Fruit fly (Drosophila melanogaster): Measurements from ENCODE around the gene wcy.

dm6 chrX:17121600-17121999 lies 43.9 kb upstream of the wcy start:
- TF ChIP-seq CTCF (optimal IDR thresholded peaks at IDR 0.05) (no peak), CG8478 (optimal IDR thresholded peaks at IDR 0.05) (no peak)

All from S2 (cell line).